Worm (Caenorhabditis elegans) whole organism, mixed stage, embryonic: ENCODE data around the gene dhc-4.

Experiments
- M03D4.4 ChIP-seq: sonication (generic microtip); optimal IDR thresholded peaks from 2 replicates; lab custom pipeline; 2017; ENCODE audit warnings: mild to moderate bottlenecking, missing genetic modification characterization, missing compliant biosample characterization
- blmp-1 ChIP-seq: fragments of 150-350 bp; optimal IDR thresholded peaks from 2 replicates; lab custom pipeline; 2014; ENCODE audit warnings: missing biosample characterization, missing genetic modification characterization
- ceh-43 ChIP-seq: fragments of 200-800 bp; sonication (Bioruptor generic); optimal IDR thresholded peaks from 2 replicates; lab custom pipeline; 2018; ENCODE audit warnings: mild to moderate bottlenecking, missing genetic modification characterization, moderate library complexity, missing compliant biosample characterization
- ceh-83 ChIP-seq: fragments of 200-800 bp; sonication (Bioruptor generic); optimal IDR thresholded peaks from 2 replicates; lab custom pipeline; 2018; ENCODE audit warnings: mild to moderate bottlenecking, missing genetic modification characterization, missing compliant biosample characterization
- elt-1 ChIP-seq: sonication (generic microtip); optimal IDR thresholded peaks from 2 replicates; lab custom pipeline; 2017; ENCODE audit warnings: missing genetic modification characterization, mild to moderate bottlenecking, missing compliant biosample characterization, antibody characterized with exemption, moderate library complexity, borderline replicate concordance; ENCODE audit not compliant: insufficient read depth
- elt-3 ChIP-seq: fragments of 150-350 bp; optimal IDR thresholded peaks from 2 replicates; lab custom pipeline; 2014; ENCODE audit warnings: missing biosample characterization, missing genetic modification characterization
- flh-1 ChIP-seq: fragments of 200-800 bp; sonication (Bioruptor generic); optimal IDR thresholded peaks from 2 replicates; lab custom pipeline; 2018; ENCODE audit warnings: mild to moderate bottlenecking, missing genetic modification characterization, moderate library complexity, missing compliant biosample characterization
- lin-13 ChIP-seq: fragments of 150-350 bp; optimal IDR thresholded peaks from 2 replicates; lab custom pipeline; 2014; ENCODE audit warnings: missing biosample characterization, missing genetic modification characterization
- mab-5 ChIP-seq: fragments of 150-350 bp; optimal IDR thresholded peaks from 2 replicates; lab custom pipeline; 2014; ENCODE audit warnings: missing biosample characterization, missing genetic modification characterization
- mep-1 ChIP-seq: fragments of 150-350 bp; optimal IDR thresholded peaks from 2 replicates; lab custom pipeline; 2017; ENCODE audit warnings: missing biosample characterization, missing genetic modification reagents, missing genetic modification characterization, inconsistent platforms
- nhr-237 ChIP-seq: fragments of 150-350 bp; optimal IDR thresholded peaks from 2 replicates; lab custom pipeline; 2014; ENCODE audit warnings: missing biosample characterization, missing genetic modification characterization
- nhr-28 ChIP-seq: fragments of 150-350 bp; optimal IDR thresholded peaks from 2 replicates; lab custom pipeline; 2014; ENCODE audit warnings: missing biosample characterization, missing genetic modification characterization
- unc-62 ChIP-seq: fragments of 150-350 bp; optimal IDR thresholded peaks from 2 replicates; lab custom pipeline; 2014; ENCODE audit warnings: missing biosample characterization, missing genetic modification reagents, missing genetic modification characterization
- ztf-11 ChIP-seq: fragments of 150-350 bp; optimal IDR thresholded peaks from 2 replicates; lab custom pipeline; 2014; ENCODE audit warnings: missing biosample characterization, missing genetic modification characterization

DNA sequence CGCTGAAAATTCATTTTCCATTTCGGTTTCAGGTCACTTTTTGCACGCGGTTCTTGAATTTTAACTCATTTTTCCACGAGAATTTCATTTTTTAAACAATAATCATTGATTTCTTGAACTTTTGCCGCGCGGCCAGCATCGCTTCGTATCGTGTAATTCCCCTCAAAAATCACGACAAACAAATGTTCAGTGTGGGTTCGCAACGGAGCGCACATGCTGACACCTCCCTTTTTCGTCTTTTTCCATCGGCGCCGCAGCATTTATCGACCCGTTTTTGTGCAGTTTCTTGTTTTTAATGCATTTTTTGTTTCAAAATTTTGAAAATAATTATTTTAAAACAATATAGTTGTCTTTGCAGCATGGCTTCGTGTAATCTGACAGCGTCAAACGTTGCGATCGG, 38.9 kb upstream of the dhc-4 start, which contains the start of gene M142.5:
- no peak for TF ChIP-seq ceh-43 (GFP tag; lab: Kevin White, UChicago)
- TF ChIP-seq blmp-1, result no peak
- no peak for TF ChIP-seq mep-1 (tag; lab: Kevin White, UChicago)
- TF ChIP-seq ceh-83 (GFP tag; lab: Kevin White, UChicago), result no peak
- TF ChIP-seq elt-3 (tag; lab: Kevin White, UChicago), result no peak
- no peak for TF ChIP-seq unc-62 (GFP tag; lab: Kevin White, UChicago)
- no peak for TF ChIP-seq elt-1
- no peak for TF ChIP-seq M03D4.4 (tag; lab: Kevin White, UChicago)
- no peak for TF ChIP-seq nhr-237 (tag; lab: Kevin White, UChicago)
- no peak for TF ChIP-seq nhr-28 (tag; lab: Kevin White, UChicago)
- no peak for TF ChIP-seq flh-1 (GFP tag; lab: Kevin White, UChicago)
- TF ChIP-seq mab-5, result no peak
- TF ChIP-seq ztf-11, result no peak
- TF ChIP-seq lin-13 (tag; lab: Kevin White, UChicago), result peak; percentile 48
